Worm (Caenorhabditis elegans): ENCODE measurements around the gene B0280.7.
"Not testable (repeated sequence)": the region's sequence is repeated elsewhere in the genome, so short reads cannot be mapped to it uniquely, and the experiment has no call there.

Gene B0280.7

ce11 chrIII:7136015-7136414 lies 24.3 kb upstream of the B0280.7 start, which contains the start of gene B0280.17:
Gene B0280.17 (minus strand): TSS chrIII:7136115.
- no peak for TF ChIP-seq tra-4 (tag; optimal IDR thresholded peaks at IDR 0.05)
- no peak for TF ChIP-seq sea-1 (GFP tag; conservative IDR thresholded peaks at IDR 0.05)
- TF ChIP-seq aly-1 (tag; optimal IDR thresholded peaks at IDR 0.05) = no peak
- no peak for TF ChIP-seq F13C5.2 (tag; optimal IDR thresholded peaks at IDR 0.05)
- TF ChIP-seq ets-7 (tag; optimal IDR thresholded peaks at IDR 0.05) = no peak
- TF ChIP-seq tbx-37 (GFP tag; conservative IDR thresholded peaks at IDR 0.05) = no peak
- no peak for TF ChIP-seq B0310.2 (tag; optimal IDR thresholded peaks at IDR 0.05)
- TF ChIP-seq hmbx-1 (tag; optimal IDR thresholded peaks at IDR 0.05) = no peak
- TF ChIP-seq scrt-1 (GFP tag; IDR thresholded peaks at IDR 0.05) = no peak
- no peak for TF ChIP-seq hmg-4 (GFP tag; optimal IDR thresholded peaks at IDR 0.05)
- TF ChIP-seq tbx-11 (GFP tag; IDR thresholded peaks at IDR 0.05) = no peak
- no peak for TF ChIP-seq ceh-36 (tag; optimal IDR thresholded peaks at IDR 0.05)

DNA sequence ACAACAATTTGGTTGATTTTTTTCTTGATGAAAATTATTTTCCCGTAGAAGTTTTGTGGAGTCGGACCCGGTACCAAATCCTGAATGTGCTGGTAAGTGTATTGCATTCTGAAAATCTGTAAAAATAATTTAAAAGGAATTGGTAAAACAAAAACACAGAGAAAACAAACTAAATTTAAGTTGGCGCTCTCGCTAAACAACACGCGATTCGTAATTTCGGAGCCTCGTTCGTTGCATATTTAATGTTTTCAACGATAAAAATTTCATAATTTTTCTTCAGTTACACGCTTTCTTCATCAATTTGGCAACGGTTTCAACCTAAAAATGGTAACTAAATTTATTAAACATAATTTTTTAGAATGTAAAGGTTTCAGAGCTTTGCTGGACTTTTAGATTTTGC lies 21.9 kb upstream of the B0280.7 start, which contains the start of the genes pot-1 and ggtb-1:
TSS of gene pot-1 (minus strand) at position 120 of the 400 bp plus-strand sequence.
TSS of gene ggtb-1 (plus strand) at position 208 of the 400 bp plus-strand sequence.
- TF ChIP-seq aly-1 (tag; optimal IDR thresholded peaks at IDR 0.05) = no peak
- no peak for TF ChIP-seq hmg-4 (GFP tag; optimal IDR thresholded peaks at IDR 0.05)
- no peak for TF ChIP-seq hnd-1 (tag; optimal IDR thresholded peaks at IDR 0.05)
- TF ChIP-seq tbx-11 (GFP tag; IDR thresholded peaks at IDR 0.05) = no peak

DNA sequence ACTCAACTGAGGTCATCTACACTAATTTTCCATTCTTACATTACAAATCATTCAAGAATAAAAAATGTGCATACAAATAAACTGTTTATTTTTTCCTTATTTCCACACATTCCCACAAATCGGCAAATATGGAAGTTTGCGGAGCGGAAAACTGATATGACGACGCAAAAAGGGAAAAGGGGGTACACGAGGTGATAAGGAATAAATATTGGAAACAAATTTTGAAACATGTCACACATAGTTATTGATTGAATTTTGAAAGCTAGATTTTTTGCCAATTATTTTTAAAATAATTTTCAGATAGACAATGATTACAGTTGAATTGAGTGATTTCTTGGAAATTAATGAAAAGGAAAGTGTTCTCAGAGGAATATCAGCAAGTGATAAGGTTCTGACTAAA lies 16.9 kb upstream of the B0280.7 start, which contains the start of gene viro-2:
TSS of gene viro-2 (plus strand) at position 301 of the 400 bp plus-strand sequence.
- not testable (repeated sequence) for TF ChIP-seq tbx-37 (GFP tag; conservative IDR thresholded peaks at IDR 0.05); hmg-4 (GFP tag; optimal IDR thresholded peaks at IDR 0.05); aly-1 (tag; optimal IDR thresholded peaks at IDR 0.05)

DNA sequence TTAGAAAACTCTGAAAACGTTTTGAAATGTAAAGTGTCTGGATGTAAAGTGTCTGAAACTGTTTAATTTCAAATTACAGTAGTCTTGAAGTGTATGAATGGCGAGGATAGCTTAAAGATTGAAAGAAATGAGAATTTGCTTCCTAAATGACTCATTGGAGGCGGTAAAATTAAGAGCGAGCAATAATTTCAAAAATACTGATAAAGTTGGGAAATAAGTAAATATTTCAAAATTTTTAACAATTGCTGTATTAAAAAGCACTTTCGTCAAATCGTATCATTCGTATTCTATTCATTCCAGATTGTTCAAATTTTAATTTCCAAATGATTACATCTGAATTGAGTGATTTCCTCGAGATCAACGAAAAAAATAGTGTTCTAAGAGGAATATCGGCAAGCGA lies 12.7 kb upstream of the B0280.7 start, which contains the start of gene B0280.2:
TSS of gene B0280.2 (plus strand) at position 301 of the 400 bp plus-strand sequence.
- TF ChIP-seq tbx-37 (GFP tag; conservative IDR thresholded peaks at IDR 0.05) (no peak), ama-1 (optimal IDR thresholded peaks at IDR 0.05) (no peak), ceh-13 (GFP tag; optimal IDR thresholded peaks at IDR 0.05) (no peak), tbx-11 (GFP tag; IDR thresholded peaks at IDR 0.05) (no peak), tra-4 (tag; optimal IDR thresholded peaks at IDR 0.05) (no peak), F13C5.2 (tag; optimal IDR thresholded peaks at IDR 0.05) (no peak), sea-1 (GFP tag; conservative IDR thresholded peaks at IDR 0.05) (no peak), ceh-36 (tag; optimal IDR thresholded peaks at IDR 0.05) (no peak), scrt-1 (GFP tag; IDR thresholded peaks at IDR 0.05) (no peak), aly-1 (tag; optimal IDR thresholded peaks at IDR 0.05) (no peak), pes-1 (GFP tag; IDR thresholded peaks at IDR 0.05) (no peak)

- TF ChIP-seq ceh-13 (GFP tag; optimal IDR thresholded peaks at IDR 0.05) (no peak), ama-1 (optimal IDR thresholded peaks at IDR 0.05) (no peak), B0310.2 (tag; optimal IDR thresholded peaks at IDR 0.05) (no peak), tbx-11 (GFP tag; IDR thresholded peaks at IDR 0.05) (no peak), hmg-4 (GFP tag; optimal IDR thresholded peaks at IDR 0.05) (no peak), sea-1 (GFP tag; conservative IDR thresholded peaks at IDR 0.05) (no peak), tra-4 (tag; optimal IDR thresholded peaks at IDR 0.05) (no peak), pes-1 (GFP tag; IDR thresholded peaks at IDR 0.05) (no peak), ets-7 (tag; optimal IDR thresholded peaks at IDR 0.05) (no peak), aly-1 (tag; optimal IDR thresholded peaks at IDR 0.05) (no peak), ceh-36 (tag; optimal IDR thresholded peaks at IDR 0.05) (no peak), F13C5.2 (tag; optimal IDR thresholded peaks at IDR 0.05) (no peak), flt-1 (GFP tag; IDR thresholded peaks at IDR 0.05) (no peak), hmbx-1 (tag; optimal IDR thresholded peaks at IDR 0.05) (no peak), tbx-37 (GFP tag; conservative IDR thresholded peaks at IDR 0.05) (no peak), scrt-1 (GFP tag; IDR thresholded peaks at IDR 0.05) (no peak)
These were observed 11.2 kb upstream of the B0280.7 start, which contains the start of the genes B0280.9 and rpia-1 for ce11 chrIII:7122860-7123259. Gene B0280.9 (minus strand): TSS chrIII:7122895. Gene rpia-1 (plus strand): TSS chrIII:7123128.

- no peak for TF ChIP-seq sea-1 (GFP tag; conservative IDR thresholded peaks at IDR 0.05)
- TF ChIP-seq pes-1 (GFP tag; IDR thresholded peaks at IDR 0.05) = no peak
- TF ChIP-seq flt-1 (GFP tag; IDR thresholded peaks at IDR 0.05) = no peak
- TF ChIP-seq ceh-13 (GFP tag; optimal IDR thresholded peaks at IDR 0.05) = no peak
- no peak for TF ChIP-seq ceh-36 (tag; optimal IDR thresholded peaks at IDR 0.05)
- TF ChIP-seq tra-4 (tag; optimal IDR thresholded peaks at IDR 0.05) = no peak
- no peak for TF ChIP-seq ama-1 (optimal IDR thresholded peaks at IDR 0.05)
- TF ChIP-seq ets-7 (tag; optimal IDR thresholded peaks at IDR 0.05) = no peak
- no peak for TF ChIP-seq B0310.2 (tag; optimal IDR thresholded peaks at IDR 0.05)
- no peak for TF ChIP-seq tbx-11 (GFP tag; IDR thresholded peaks at IDR 0.05)
- no peak for TF ChIP-seq aly-1 (tag; optimal IDR thresholded peaks at IDR 0.05)
These were observed 8.8 kb upstream of the B0280.7 start for ce11 chrIII:7120477-7120876.

DNA sequence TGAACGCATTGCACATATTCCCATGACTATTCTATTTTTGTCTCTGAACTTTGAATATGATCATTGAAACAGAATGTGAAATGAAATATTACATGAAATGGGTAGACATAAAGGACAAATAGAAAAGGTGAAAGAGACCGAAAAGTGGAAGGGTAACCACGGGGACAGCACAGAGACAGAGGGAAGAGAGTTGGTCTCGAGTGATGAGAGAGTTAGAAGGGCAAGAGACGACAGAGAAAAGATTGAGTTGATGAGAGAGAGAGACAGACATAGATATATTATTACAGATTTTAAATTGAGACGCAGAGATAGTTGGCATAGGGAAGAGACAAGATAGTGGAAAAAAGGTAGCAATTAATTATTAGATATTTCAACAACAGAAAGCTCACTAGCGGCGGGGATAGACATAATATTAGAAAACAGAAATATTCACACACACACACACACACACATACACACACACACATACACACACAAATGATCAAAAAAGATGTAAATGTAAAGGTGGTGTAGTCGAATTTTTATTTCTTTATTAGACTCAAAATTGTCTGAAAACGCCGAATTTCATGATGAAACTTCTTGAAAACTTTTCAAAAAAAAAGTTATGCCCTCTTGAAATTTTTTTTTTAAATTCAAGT lies 5.0 kb upstream of the B0280.7 start:
- TF ChIP-seq pes-1 (GFP tag; IDR thresholded peaks at IDR 0.05) = no peak
- no peak for TF ChIP-seq hmg-4 (GFP tag; optimal IDR thresholded peaks at IDR 0.05)
- no peak for TF ChIP-seq tbx-11 (GFP tag; IDR thresholded peaks at IDR 0.05)
- no peak for TF ChIP-seq tbx-37 (GFP tag; conservative IDR thresholded peaks at IDR 0.05)
- no peak for TF ChIP-seq ama-1 (optimal IDR thresholded peaks at IDR 0.05)
- no peak for TF ChIP-seq aly-1 (tag; optimal IDR thresholded peaks at IDR 0.05)
- no peak for TF ChIP-seq hmbx-1 (tag; optimal IDR thresholded peaks at IDR 0.05)
- no peak for TF ChIP-seq tra-4 (tag; optimal IDR thresholded peaks at IDR 0.05)
- TF ChIP-seq ceh-36 (tag; optimal IDR thresholded peaks at IDR 0.05) = no peak
- no peak for TF ChIP-seq scrt-1 (GFP tag; IDR thresholded peaks at IDR 0.05)
- TF ChIP-seq F13C5.2 (tag; optimal IDR thresholded peaks at IDR 0.05) = no peak
- no peak for TF ChIP-seq sea-1 (GFP tag; conservative IDR thresholded peaks at IDR 0.05)
- no peak for TF ChIP-seq ets-7 (tag; optimal IDR thresholded peaks at IDR 0.05)
- TF ChIP-seq hnd-1 (tag; optimal IDR thresholded peaks at IDR 0.05) = no peak
- TF ChIP-seq ceh-13 (GFP tag; optimal IDR thresholded peaks at IDR 0.05) = no peak
- TF ChIP-seq flt-1 (GFP tag; IDR thresholded peaks at IDR 0.05) = no peak
- TF ChIP-seq B0310.2 (tag; optimal IDR thresholded peaks at IDR 0.05) = no peak
